Fruit fly (Drosophila melanogaster): Measurements from ENCODE around the gene CG9168.

Gene CG9168

dm6 chr3L:1442906-1443305, 32.0 kb downstream of the CG9168 start (continued):
- peak; percentile 43 for TF ChIP-seq CG32532 (GFP tag; IDR thresholded peaks at IDR 0.05)
- peak; percentile 84 for TF ChIP-seq sisA (GFP tag; IDR thresholded peaks at IDR 0.05)
- TF ChIP-seq oc (tag; optimal IDR thresholded peaks at IDR 0.05) = peak; percentile 87
- TF ChIP-seq gce (GFP tag; IDR thresholded peaks at IDR 0.05) = peak; percentile 88
- TF ChIP-seq caup (GFP tag; optimal IDR thresholded peaks at IDR 0.05; ENCODE audit: severe bottlenecking) = peak; percentile 22
- TF ChIP-seq CG15601 (tag; optimal IDR thresholded peaks at IDR 0.05) = peak; percentile 95
- no peak for TF ChIP-seq CG34376 (GFP tag; optimal IDR thresholded peaks at IDR 0.05)
- TF ChIP-seq CG9817 (tag; optimal IDR thresholded peaks at IDR 0.05) = peak; percentile 34
- TF ChIP-seq crp (GFP tag; optimal IDR thresholded peaks at IDR 0.05) = peak in 1 of 2 experiments; percentile 13
- TF ChIP-seq pho (GFP tag; optimal IDR thresholded peaks at IDR 0.05) = no peak
- TF ChIP-seq Mrtf (GFP tag; IDR thresholded peaks at IDR 0.05) = peak; percentile 68; the same call in 1 of the 3 replicates
- TF ChIP-seq Rx (GFP tag; IDR thresholded peaks at IDR 0.05) = peak; percentile 72
- peak; percentile 98 for TF ChIP-seq dmrt11E (tag; optimal IDR thresholded peaks at IDR 0.05)
- peak; percentile 55 for TF ChIP-seq ems (GFP tag; optimal IDR thresholded peaks at IDR 0.05)
- no peak for TF ChIP-seq MESR4 (GFP tag; optimal IDR thresholded peaks at IDR 0.05)
- TF ChIP-seq D (optimal IDR thresholded peaks at IDR 0.05) = no peak
- peak; percentile 93 for TF ChIP-seq D (GFP tag; optimal IDR thresholded peaks at IDR 0.05)
- peak; percentile 19 for TF ChIP-seq CG10565 (GFP tag; optimal IDR thresholded peaks at IDR 0.05)
- peak; percentile 89 for TF ChIP-seq CG1529 (GFP tag; optimal IDR thresholded peaks at IDR 0.05)
- TF ChIP-seq CG17829 (tag; optimal IDR thresholded peaks at IDR 0.05) = peak; percentile 95
- no peak for TF ChIP-seq Poxn (GFP tag; IDR thresholded peaks at IDR 0.05)
- no peak for TF ChIP-seq ash1 (GFP tag; optimal IDR thresholded peaks at IDR 0.05)
- TF ChIP-seq fd3F (GFP tag; optimal IDR thresholded peaks at IDR 0.05) = no peak
- peak; percentile 92 for TF ChIP-seq CG4404 (GFP tag; IDR thresholded peaks at IDR 0.05)
- peak; percentile 32 to 39 for TF ChIP-seq Hr51 (GFP tag; optimal IDR thresholded peaks at IDR 0.05)
- no peak for TF ChIP-seq sd (tag; optimal IDR thresholded peaks at IDR 0.05)
- TF ChIP-seq shn (GFP tag; optimal IDR thresholded peaks at IDR 0.05) = no peak
- TF ChIP-seq CG17912 (GFP tag; optimal IDR thresholded peaks at IDR 0.05) = no peak
- peak; percentile 90 for TF ChIP-seq gem (tag; optimal IDR thresholded peaks at IDR 0.05)
- no peak for TF ChIP-seq fru (optimal IDR thresholded peaks at IDR 0.05)
- peak; percentile 84 for TF ChIP-seq unpg (GFP tag; optimal IDR thresholded peaks at IDR 0.05)
- no peak for TF ChIP-seq CG6175 (GFP tag; IDR thresholded peaks at IDR 0.05)
- TF ChIP-seq Sry-β (GFP tag; optimal IDR thresholded peaks at IDR 0.05) = peak; percentile 62
- TF ChIP-seq ssp (GFP tag; IDR thresholded peaks at IDR 0.05) = peak; percentile 82
- TF ChIP-seq CG6765 (GFP tag; optimal IDR thresholded peaks at IDR 0.05) = no peak
- TF ChIP-seq Spps (tag; optimal IDR thresholded peaks at IDR 0.05) = peak; percentile 95
- peak; percentile 84; the same call in 2 of the 3 replicates for TF ChIP-seq CG3726 (GFP tag; IDR thresholded peaks at IDR 0.05)
- peak; percentile 89 for TF ChIP-seq Hsf (GFP tag; optimal IDR thresholded peaks at IDR 0.05)
- no peak for TF ChIP-seq CG9932 (GFP tag; IDR thresholded peaks at IDR 0.05)
- TF ChIP-seq ATbp (GFP tag; optimal IDR thresholded peaks at IDR 0.05) = peak; percentile 76
- 0 out of 2 replicates have a peak, but pooled peaks have one; percentile 51 for TF ChIP-seq CG14014 (GFP tag; IDR thresholded peaks at IDR 0.05)
- no peak for TF ChIP-seq luna (GFP tag; optimal IDR thresholded peaks at IDR 0.05)
- TF ChIP-seq CG18599 (GFP tag; optimal IDR thresholded peaks at IDR 0.05) = peak; percentile 45
- TF ChIP-seq CG2712 (tag; optimal IDR thresholded peaks at IDR 0.05) = peak; percentile 97
- TF ChIP-seq fd96Cb (tag; optimal IDR thresholded peaks at IDR 0.05) = peak; percentile 91
- TF ChIP-seq wdn (GFP tag; IDR thresholded peaks at IDR 0.05) = no peak
- no peak for TF ChIP-seq lov (optimal IDR thresholded peaks at IDR 0.05)
- TF ChIP-seq lov (GFP tag; IDR thresholded peaks at IDR 0.05) = peak; percentile 95
- TF ChIP-seq D19A (tag; optimal IDR thresholded peaks at IDR 0.05) = peak; percentile 86
- TF ChIP-seq Taf1 (GFP tag; IDR thresholded peaks at IDR 0.05) = no peak
- peak; percentile 86 for TF ChIP-seq CG8388 (GFP tag; optimal IDR thresholded peaks at IDR 0.05)

Data from whole organism, embryonic.